Worm (Caenorhabditis elegans) whole organism, young adult: ENCODE measurements around the gene magu-1.

Source experiments
- B0019.2 ChIP-seq: fragments of 200-800 bp; sonication (Bioruptor generic); conservative IDR thresholded peaks from 2 replicates; pipeline ENCODE4 v1.3.6; 2022; ENCODE audit warnings: missing genetic modification reagents, missing genetic modification characterization, missing compliant biosample characterization
- C06A6.2 ChIP-seq: fragments of 200-800 bp; sonication (Bioruptor generic); conservative IDR thresholded peaks from 2 replicates; pipeline ENCODE4 v1.3.6; 2022; ENCODE audit warnings: missing genetic modification characterization, missing compliant biosample characterization
- C17E4.6 ChIP-seq: fragments of 200-800 bp; sonication (Bioruptor generic); IDR thresholded peaks from 2 replicates; pipeline ENCODE4 v1.3.6; 2022; ENCODE audit warnings: missing genetic modification reagents, missing genetic modification characterization, missing compliant biosample characterization
- F33H1.4 ChIP-seq: fragments of 200-800 bp; sonication (Bioruptor generic); IDR thresholded peaks from 2 replicates; pipeline ENCODE4 v1.3.6; 2022; ENCODE audit warnings: missing genetic modification reagents, missing genetic modification characterization, missing compliant biosample characterization
- F39B2.1 ChIP-seq: fragments of 200-800 bp; sonication (Bioruptor generic); IDR thresholded peaks from 2 replicates; pipeline ENCODE4 v1.3.6; 2022; ENCODE audit warnings: missing genetic modification reagents, missing genetic modification characterization, missing compliant biosample characterization
- F55B11.4 ChIP-seq: sonication (generic microtip); optimal IDR thresholded peaks from 2 replicates; lab custom pipeline; 2016; ENCODE audit warnings: missing compliant biosample characterization, missing genetic modification characterization, borderline replicate concordance; ENCODE audit not compliant: insufficient read depth
- K11D2.4 ChIP-seq: fragments of 200-800 bp; sonication (Bioruptor generic); IDR thresholded peaks from 2 replicates; pipeline ENCODE4 v1.3.6; 2022; ENCODE audit warnings: missing genetic modification reagents, missing genetic modification characterization, missing compliant biosample characterization
- T07F8.4 ChIP-seq: sonication (generic microtip); optimal IDR thresholded peaks from 2 replicates; lab custom pipeline; 2016; ENCODE audit warnings: mild to moderate bottlenecking, missing genetic modification characterization, moderate library complexity, missing compliant biosample characterization
- Y53G8AR.9 ChIP-seq: fragments of 200-800 bp; sonication (Bioruptor generic); conservative IDR thresholded peaks from 2 replicates; pipeline ENCODE4 v1.3.6; 2022; ENCODE audit warnings: missing genetic modification reagents, missing genetic modification characterization, missing compliant biosample characterization
- Y56A3A.18 ChIP-seq: fragments of 200-800 bp; sonication (Bioruptor generic); IDR thresholded peaks from 2 replicates; pipeline ENCODE4 v1.3.6; 2022; ENCODE audit warnings: missing genetic modification reagents, missing genetic modification characterization, missing compliant biosample characterization
- Y67H2A.10 ChIP-seq: fragments of 200-800 bp; sonication (Bioruptor generic); conservative IDR thresholded peaks from 2 replicates; pipeline ENCODE4 v1.3.6; 2022; ENCODE audit warnings: missing genetic modification reagents, missing genetic modification characterization, missing compliant biosample characterization
- akir-1 ChIP-seq: fragments of 200-800 bp; sonication (Bioruptor generic); optimal IDR thresholded peaks from 2 replicates; lab custom pipeline; 2018; ENCODE audit warnings: mild to moderate bottlenecking, missing genetic modification characterization, moderate library complexity, missing compliant biosample characterization
- ama-1 ChIP-seq, 3 experiments: fragments of 150-350 bp in 1 of 3; sonication (generic microtip) in 2 of 3; optimal IDR thresholded peaks; 2 replicates each; lab custom pipeline; 2014 to 2018; ENCODE audit warnings: missing biosample characterization in 2 of 3, missing genetic modification characterization in 2 of 3, missing genetic modification reagents in 2 of 3
- aptf-3 ChIP-seq: fragments of 200-800 bp; sonication (Bioruptor generic); IDR thresholded peaks from 2 replicates; pipeline ENCODE4 v1.3.6; 2022; ENCODE audit warnings: missing genetic modification characterization, missing compliant biosample characterization
- atf-7 ChIP-seq: sonication (generic microtip); optimal IDR thresholded peaks from 2 replicates; lab custom pipeline; 2017; ENCODE audit warnings: mild to moderate bottlenecking, missing genetic modification characterization, missing compliant biosample characterization
- attf-3 ChIP-seq: fragments of 200-800 bp; sonication (Bioruptor generic); conservative IDR thresholded peaks from 2 replicates; pipeline ENCODE4 v1.3.6; 2022; ENCODE audit warnings: missing genetic modification reagents, missing genetic modification characterization, missing compliant biosample characterization
- attf-6 ChIP-seq: fragments of 200-800 bp; sonication (Bioruptor generic); IDR thresholded peaks from 2 replicates; pipeline ENCODE4 v1.3.6; 2022; ENCODE audit warnings: missing genetic modification reagents, missing genetic modification characterization, missing compliant biosample characterization
- bed-2 ChIP-seq: fragments of 200-800 bp; sonication (Bioruptor generic); IDR thresholded peaks from 2 replicates; pipeline ENCODE4 v1.3.6; 2022; ENCODE audit warnings: missing genetic modification reagents, missing genetic modification characterization, missing compliant biosample characterization
- cebp-2 ChIP-seq: fragments of 200-800 bp; sonication (Bioruptor generic); IDR thresholded peaks from 2 replicates; pipeline ENCODE4 v1.3.6; 2022; ENCODE audit warnings: missing genetic modification characterization, missing compliant biosample characterization
- ceh-27 ChIP-seq: fragments of 200-800 bp; sonication (Bioruptor generic); optimal IDR thresholded peaks from 2 replicates; lab custom pipeline; 2018; ENCODE audit warnings: mild to moderate bottlenecking, missing genetic modification characterization, moderate library complexity, missing compliant biosample characterization
- chd-7 ChIP-seq: sonication (generic microtip); optimal IDR thresholded peaks from 2 replicates; lab custom pipeline; 2016; ENCODE audit warnings: mild to moderate bottlenecking, missing genetic modification characterization, moderate library complexity, missing compliant biosample characterization
- efl-1 ChIP-seq: fragments of 150-350 bp; optimal IDR thresholded peaks from 2 replicates; lab custom pipeline; 2014; ENCODE audit warnings: missing biosample characterization, missing genetic modification reagents, missing genetic modification characterization
- fkh-3 ChIP-seq: sonication (generic microtip); optimal IDR thresholded peaks from 2 replicates; lab custom pipeline; 2016; ENCODE audit warnings: mild to moderate bottlenecking, missing genetic modification characterization, missing compliant biosample characterization
- gei-17 ChIP-seq: fragments of 200-800 bp; sonication (Bioruptor generic); optimal IDR thresholded peaks from 2 replicates; lab custom pipeline; 2018; ENCODE audit warnings: mild to moderate bottlenecking, missing genetic modification characterization, missing compliant biosample characterization
- hsf-1 ChIP-seq: fragments of 200-800 bp; sonication (Bioruptor generic); IDR thresholded peaks from 2 replicates; pipeline ENCODE4 v1.3.6; 2022; ENCODE audit warnings: missing genetic modification reagents, missing genetic modification characterization, missing compliant biosample characterization
- let-526 ChIP-seq: fragments of 200-800 bp; sonication (Bioruptor generic); IDR thresholded peaks from 2 replicates; pipeline ENCODE4 v1.3.6; 2022; ENCODE audit warnings: missing genetic modification reagents, missing genetic modification characterization, missing compliant biosample characterization
- lin-35 ChIP-seq, 3 experiments: fragments of 150-350 bp in 2 of 3; sonication (generic microtip) in 1 of 3; optimal IDR thresholded peaks; 2 replicates each; lab custom pipeline; 2014 to 2018; ENCODE audit warnings: missing biosample characterization in 3 of 3, missing genetic modification characterization in 3 of 3, missing genetic modification reagents in 3 of 3
- lin-40 ChIP-seq: sonication (generic microtip); optimal IDR thresholded peaks from 2 replicates; lab custom pipeline; 2016; ENCODE audit warnings: missing genetic modification characterization, mild to moderate bottlenecking, missing compliant biosample characterization, missing genotype, missing genetic modification reagents
- lir-1 ChIP-seq: fragments of 200-800 bp; sonication (Bioruptor generic); conservative IDR thresholded peaks from 2 replicates; pipeline ENCODE4 v1.3.6; 2022; ENCODE audit warnings: missing genetic modification reagents, missing genetic modification characterization, missing compliant biosample characterization
- madf-3 ChIP-seq: fragments of 200-800 bp; sonication (Bioruptor generic); IDR thresholded peaks from 2 replicates; pipeline ENCODE4 v1.3.6; 2022; ENCODE audit warnings: missing genetic modification reagents, missing genetic modification characterization, missing compliant biosample characterization
- madf-8 ChIP-seq: fragments of 200-800 bp; sonication (Bioruptor generic); conservative IDR thresholded peaks from 2 replicates; pipeline ENCODE4 v1.3.6; 2022; ENCODE audit warnings: missing genetic modification reagents, missing genetic modification characterization, missing compliant biosample characterization
- mel-28 ChIP-seq: sonication (generic microtip); optimal IDR thresholded peaks from 2 replicates; lab custom pipeline; 2016; ENCODE audit warnings: borderline replicate concordance, mild to moderate bottlenecking, missing genetic modification characterization, missing compliant biosample characterization
- nfya-1 ChIP-seq: sonication (generic microtip); optimal IDR thresholded peaks from 2 replicates; lab custom pipeline; 2017; ENCODE audit warnings: antibody characterized with exemption, missing compliant biosample characterization, missing genetic modification characterization, borderline replicate concordance; ENCODE audit not compliant: insufficient read depth
- nhr-120 ChIP-seq: fragments of 200-800 bp; sonication (Bioruptor generic); IDR thresholded peaks from 2 replicates; pipeline ENCODE4 v1.3.6; 2022; ENCODE audit warnings: missing genetic modification characterization, missing compliant biosample characterization
- nhr-27 ChIP-seq: fragments of 200-800 bp; sonication (Bioruptor generic); optimal IDR thresholded peaks from 2 replicates; lab custom pipeline; 2018; ENCODE audit warnings: mild to moderate bottlenecking, missing genetic modification characterization, moderate library complexity, missing compliant biosample characterization
- nhr-80 ChIP-seq: sonication (generic microtip); optimal IDR thresholded peaks from 2 replicates; lab custom pipeline; 2016; ENCODE audit warnings: missing genetic modification characterization, missing compliant biosample characterization
- pbrm-1 ChIP-seq: fragments of 200-800 bp; sonication (Bioruptor generic); IDR thresholded peaks from 2 replicates; pipeline ENCODE4 v1.3.6; 2022; ENCODE audit warnings: missing genetic modification reagents, missing genetic modification characterization, missing compliant biosample characterization
- repo-1 ChIP-seq: sonication (generic microtip); optimal IDR thresholded peaks from 2 replicates; lab custom pipeline; 2017; ENCODE audit warnings: mild to moderate bottlenecking, missing genetic modification characterization, missing compliant biosample characterization
- rpc-1 ChIP-seq, 2 experiments: fragments of 150-350 bp in 1 of 2; sonication (generic microtip) in 1 of 2; optimal IDR thresholded peaks; 2 replicates each; lab custom pipeline; 2014 to 2018; ENCODE audit warnings: missing biosample characterization in 1 of 2, missing genetic modification characterization in 1 of 2, missing genetic modification reagents in 1 of 2, missing genotype in 1 of 2
- sea-2 ChIP-seq: fragments of 200-800 bp; sonication (Bioruptor generic); IDR thresholded peaks from 2 replicates; pipeline ENCODE4 v1.3.6; 2022; ENCODE audit warnings: missing genetic modification characterization, missing compliant biosample characterization
- snpc-1.1 ChIP-seq: sonication (generic microtip); optimal IDR thresholded peaks from 2 replicates; lab custom pipeline; 2017; ENCODE audit warnings: missing genetic modification characterization, mild to moderate bottlenecking, missing compliant biosample characterization, antibody characterized with exemption, moderate library complexity, missing genotype, missing genetic modification reagents; ENCODE audit not compliant: insufficient read depth
- snpc-4 ChIP-seq, 5 experiments: fragments of 150-350 bp in 1 of 5; sonication (generic microtip) in 4 of 5; optimal IDR thresholded peaks; 2 replicates each; lab custom pipeline; 2014 to 2018; ENCODE audit warnings: missing genetic modification characterization in 5 of 5, missing biosample characterization in 3 of 5, antibody characterized with exemption in 2 of 5, mild to moderate bottlenecking in 2 of 5, missing compliant biosample characterization in 2 of 5, missing genotype in 2 of 5, moderate library complexity in 2 of 5, missing genetic modification reagents in 1 of 5
- zim-3 ChIP-seq: sonication (generic microtip); optimal IDR thresholded peaks from 2 replicates; lab custom pipeline; 2017; ENCODE audit warnings: mild to moderate bottlenecking, missing genetic modification characterization, moderate library complexity, missing compliant biosample characterization
- ztf-22 ChIP-seq: fragments of 200-800 bp; sonication (Bioruptor generic); optimal IDR thresholded peaks from 2 replicates; lab custom pipeline; 2018; ENCODE audit warnings: mild to moderate bottlenecking, missing genetic modification characterization, moderate library complexity, missing compliant biosample characterization

The magu-1 gene

ce11 chrIII:502583-502982, 31.1 kb upstream of the magu-1 start (continued):
- TF ChIP-seq akir-1 (GFP tag; lab: Kevin White, UChicago): no peak
- TF ChIP-seq madf-8: 0 out of 2 replicates have a peak, but pooled peaks have one; percentile 22
- TF ChIP-seq K11D2.4 (GFP tag; lab: Robert Waterston, UW): peak; percentile 79; the same call in 1 of the 2 replicates
- TF ChIP-seq chd-7 (tag; lab: Kevin White, UChicago): peak; percentile 92
- no peak for TF ChIP-seq madf-3 (GFP tag; lab: Robert Waterston, UW)
- TF ChIP-seq gei-17 (GFP tag; lab: Kevin White, UChicago): peak; percentile 43
- TF ChIP-seq sea-2 (GFP tag; lab: Robert Waterston, UW): no peak
- peak; percentile 76 for TF ChIP-seq attf-3
- TF ChIP-seq fkh-3 (tag; lab: Kevin White, UChicago): peak; percentile 85
- no peak for TF ChIP-seq F55B11.4 (tag; lab: Kevin White, UChicago)
- no peak; the same call in 1 of the 2 replicates for TF ChIP-seq let-526 (GFP tag; lab: Robert Waterston, UW)
- peak; percentile 88 for TF ChIP-seq T07F8.4 (tag; lab: Kevin White, UChicago)
- TF ChIP-seq cebp-2 (GFP tag; lab: Robert Waterston, UW): peak; percentile 73; the same call in 1 of the 2 replicates
- TF ChIP-seq B0019.2: peak; percentile 30; the same call in 1 of the 2 replicates
- TF ChIP-seq repo-1 (tag; lab: Kevin White, UChicago): peak; percentile 90
- TF ChIP-seq F33H1.4 (GFP tag; lab: Robert Waterston, UW): peak; percentile 21; the same call in 1 of the 2 replicates
- peak; percentile 74 for TF ChIP-seq snpc-4 (GFP tag; optimal IDR thresholded peaks at IDR 0.05; lab: Kevin White, UChicago)
- TF ChIP-seq snpc-4 (tag; optimal IDR thresholded peaks at IDR 0.05; lab: Kevin White, UChicago): peak; percentile 43 to 88 (median 60)
- 0 out of 2 replicates have a peak, but pooled peaks have one; percentile 78 for TF ChIP-seq aptf-3
- TF ChIP-seq nhr-120 (GFP tag; lab: Robert Waterston, UW): 0 out of 2 replicates have a peak, but pooled peaks have one; percentile 78
- peak; percentile 76 for TF ChIP-seq atf-7 (tag; lab: Kevin White, UChicago)
- TF ChIP-seq Y67H2A.10 (GFP tag; lab: Robert Waterston, UW): no peak
- peak; percentile 63 for TF ChIP-seq nhr-80 (tag; lab: Kevin White, UChicago)
- peak; percentile 68; the same call in 1 of the 2 replicates for TF ChIP-seq attf-6 (GFP tag; lab: Robert Waterston, UW)
- peak; percentile 58 for TF ChIP-seq lir-1 (GFP tag; lab: Robert Waterston, UW)
- peak; percentile 57 for TF ChIP-seq C06A6.2 (GFP tag; lab: Robert Waterston, UW)
- TF ChIP-seq lin-35 (GFP tag; optimal IDR thresholded peaks at IDR 0.05; lab: Kevin White, UChicago): peak in 1 of 3 experiments; percentile 80
- TF ChIP-seq snpc-1.1 (tag; lab: Kevin White, UChicago): peak; percentile 62
- no peak for TF ChIP-seq nfya-1 (tag; lab: Kevin White, UChicago)
- no peak for TF ChIP-seq F39B2.1
- peak; percentile 82; the same call in 1 of the 2 replicates for TF ChIP-seq Y53G8AR.9
- TF ChIP-seq pbrm-1 (GFP tag; lab: Robert Waterston, UW): peak; percentile 69
- TF ChIP-seq bed-2 (GFP tag; lab: Robert Waterston, UW): no peak
- TF ChIP-seq nhr-27: peak; percentile 94
- TF ChIP-seq Y56A3A.18 (GFP tag; lab: Robert Waterston, UW): peak; percentile 85; the same call in 1 of the 2 replicates
- peak; percentile 93 for TF ChIP-seq zim-3 (tag; lab: Kevin White, UChicago)
- TF ChIP-seq mel-28: peak; percentile 79
- peak; percentile 89 for TF ChIP-seq ceh-27 (GFP tag; lab: Kevin White, UChicago)
- peak; percentile 67 for TF ChIP-seq ztf-22 (GFP tag; lab: Kevin White, UChicago)
- peak; percentile 88 for TF ChIP-seq lin-40
- no peak for TF ChIP-seq ama-1 (optimal IDR thresholded peaks at IDR 0.05; lab: Kevin White, UChicago)
- TF ChIP-seq ama-1 (GFP tag; optimal IDR thresholded peaks at IDR 0.05; lab: Kevin White, UChicago): peak; percentile 74 to 88
- TF ChIP-seq rpc-1 (optimal IDR thresholded peaks at IDR 0.05; lab: Kevin White, UChicago): peak; percentile 98
- TF ChIP-seq rpc-1 (tag; optimal IDR thresholded peaks at IDR 0.05; lab: Kevin White, UChicago): peak; percentile 96
- no peak for TF ChIP-seq efl-1 (GFP tag; lab: Kevin White, UChicago)
- 0 out of 2 replicates have a peak, but pooled peaks have one; percentile 45 for TF ChIP-seq hsf-1 (GFP tag; lab: Robert Waterston, UW)
- TF ChIP-seq C17E4.6 (GFP tag; lab: Robert Waterston, UW): no peak; the same call in 1 of the 2 replicates
